Fruit fly (Drosophila melanogaster) whole organism, adult: ENCODE results near the gene CG6847.

ENCODE experiments used
- CG11617 ChIP-seq: fragments of 200-800 bp; sonication (Bioruptor generic); optimal IDR thresholded peaks from 2 replicates; lab custom pipeline; 2017; ENCODE audit warnings: mild to moderate bottlenecking, missing biosample characterization, missing genetic modification reagents, missing genetic modification characterization
- CG12768 ChIP-seq: fragments of 200-800 bp; sonication (Bioruptor generic); optimal IDR thresholded peaks from 2 replicates; lab custom pipeline; 2017; ENCODE audit warnings: missing biosample characterization, missing genetic modification characterization, mild to moderate bottlenecking, moderate library complexity, missing genetic modification reagents
- CG14711 ChIP-seq: fragments of 200-800 bp; sonication (Bioruptor generic); optimal IDR thresholded peaks from 2 replicates; lab custom pipeline; 2018; ENCODE audit warnings: missing biosample characterization, mild to moderate bottlenecking, missing genetic modification characterization, moderate library complexity
- CG1620 ChIP-seq: fragments of 200-800 bp; sonication (Bioruptor generic); optimal IDR thresholded peaks from 2 replicates; lab custom pipeline; 2016; ENCODE audit warnings: missing biosample characterization, missing genetic modification characterization
- CG33017 ChIP-seq: fragments of 200-800 bp; sonication (Bioruptor generic); optimal IDR thresholded peaks from 2 replicates; lab custom pipeline; 2018; ENCODE audit warnings: missing biosample characterization, mild to moderate bottlenecking, missing genetic modification characterization, moderate library complexity
- CG5204 ChIP-seq: fragments of 200-800 bp; sonication (Bioruptor generic); optimal IDR thresholded peaks from 2 replicates; lab custom pipeline; 2016; ENCODE audit warnings: missing biosample characterization, missing genetic modification characterization
- CG7045 ChIP-seq: fragments of 200-800 bp; sonication (Bioruptor generic); optimal IDR thresholded peaks from 2 replicates; lab custom pipeline; 2017; ENCODE audit warnings: missing biosample characterization, mild to moderate bottlenecking, missing genetic modification characterization
- CG7101 ChIP-seq: fragments of 200-800 bp; sonication (Bioruptor generic); optimal IDR thresholded peaks from 2 replicates; lab custom pipeline; 2018; ENCODE audit warnings: missing biosample characterization, mild to moderate bottlenecking, missing genetic modification characterization, moderate library complexity
- Clk ChIP-seq: fragments of 200-800 bp; sonication (Bioruptor generic); optimal IDR thresholded peaks from 2 replicates; lab custom pipeline; 2017; ENCODE audit warnings: missing biosample characterization, missing genetic modification characterization
- Crg-1 ChIP-seq: fragments of 200-800 bp; sonication (Bioruptor generic); optimal IDR thresholded peaks from 2 replicates; lab custom pipeline; 2016; ENCODE audit warnings: missing biosample characterization, missing genetic modification characterization
- Hr96 ChIP-seq: fragments of 200-800 bp; sonication (Bioruptor generic); optimal IDR thresholded peaks from 2 replicates; lab custom pipeline; 2016; ENCODE audit warnings: missing biosample characterization, missing genetic modification characterization
- Mnt ChIP-seq: fragments of 200-800 bp; sonication (Bioruptor generic); optimal IDR thresholded peaks from 2 replicates; lab custom pipeline; 2016; ENCODE audit warnings: missing biosample characterization, mild to moderate bottlenecking, missing genetic modification characterization
- bab1 ChIP-seq: fragments of 200-800 bp; sonication (Bioruptor generic); optimal IDR thresholded peaks from 3 replicates; lab custom pipeline; 2019; ENCODE audit warnings: missing biosample characterization, mild to moderate bottlenecking, missing genetic modification characterization, moderate library complexity
- cic ChIP-seq: fragments of 200-800 bp; sonication (Bioruptor generic); optimal IDR thresholded peaks from 2 replicates; lab custom pipeline; 2017; ENCODE audit warnings: missing biosample characterization, mild to moderate bottlenecking, missing genetic modification characterization, moderate library complexity
- cnc ChIP-seq, 2 experiments: fragments of >200 bp; optimal IDR thresholded peaks; 2 replicates each; lab custom pipeline; 2017
- kay ChIP-seq: fragments of 200-800 bp; sonication (Bioruptor generic); peaks from one replicate; lab custom pipeline; 2016; ENCODE audit warnings: missing biosample characterization, missing genetic modification characterization, borderline replicate concordance
- ovo ChIP-seq: fragments of 200-800 bp; sonication (Bioruptor generic); optimal IDR thresholded peaks from 2 replicates; lab custom pipeline; 2016; ENCODE audit warnings: missing biosample characterization, missing genetic modification characterization
- pad ChIP-seq: fragments of 200-800 bp; sonication (Bioruptor generic); optimal IDR thresholded peaks from 3 replicates; lab custom pipeline; 2017; ENCODE audit warnings: missing biosample characterization, missing genetic modification characterization, mild to moderate bottlenecking, moderate library complexity, missing genetic modification reagents
- tj ChIP-seq: fragments of 200-800 bp; sonication (Bioruptor generic); optimal IDR thresholded peaks from 3 replicates; lab custom pipeline; 2017; ENCODE audit warnings: missing biosample characterization, mild to moderate bottlenecking, missing genetic modification characterization, moderate library complexity
- toe ChIP-seq: fragments of 200-800 bp; sonication (Bioruptor generic); optimal IDR thresholded peaks from 2 replicates; lab custom pipeline; 2016; ENCODE audit warnings: missing biosample characterization, missing genetic modification characterization

CG6847 gene

dm6 chrX:17880269-17880889 is 30.9 kb upstream of the CG6847 start:
- TF ChIP-seq cnc (optimal IDR thresholded peaks at IDR 0.05; lab: Kevin White, UChicago) (no peak), CG7045 (GFP tag; lab: Kevin White, UChicago) (peak; percentile 90), CG33017 (tag; lab: Kevin White, UChicago) (peak; percentile 94), CG5204 (peak; percentile 90), CG7101 (peak; percentile 98), Mnt (GFP tag; lab: Kevin White, UChicago) (peak; percentile 94), ovo (peak; percentile 44), kay (GFP tag; lab: Kevin White, UChicago) (peak; percentile 85), CG1620 (GFP tag; lab: Kevin White, UChicago) (peak; percentile 89), cic (peak; percentile 57), pad (GFP tag; lab: Kevin White, UChicago) (peak; percentile 84), Hr96 (GFP tag; lab: Kevin White, UChicago) (peak; percentile 97), Clk (GFP tag; lab: Kevin White, UChicago) (peak; percentile 80), CG14711 (tag; lab: Kevin White, UChicago) (peak; percentile 91), Crg-1 (GFP tag; lab: Kevin White, UChicago) (peak; percentile 94), toe (GFP tag; lab: Kevin White, UChicago) (peak; percentile 90), bab1 (GFP tag; lab: Kevin White, UChicago) (peak; percentile 87), tj (GFP tag; lab: Kevin White, UChicago) (peak; percentile 84), CG12768 (GFP tag; lab: Kevin White, UChicago) (peak; percentile 90), CG11617 (GFP tag; lab: Kevin White, UChicago) (peak; percentile 89)

dm6 chrX:17881138-17882121 is 29.8 kb upstream of the CG6847 start:
- TF ChIP-seq kay (GFP tag; lab: Kevin White, UChicago) (peak; percentile 50), CG14711 (tag; lab: Kevin White, UChicago) (peak; percentile 69), pad (GFP tag; lab: Kevin White, UChicago) (peak; percentile 45), ovo (peak; percentile 7), cic (no peak), CG7045 (GFP tag; lab: Kevin White, UChicago) (no peak), CG5204 (peak; percentile 41), Mnt (GFP tag; lab: Kevin White, UChicago) (peak; percentile 18), Hr96 (GFP tag; lab: Kevin White, UChicago) (no peak), tj (GFP tag; lab: Kevin White, UChicago) (peak; percentile 84), CG7101 (peak; percentile 73), toe (GFP tag; lab: Kevin White, UChicago) (no peak), CG12768 (GFP tag; lab: Kevin White, UChicago) (no peak), cnc (optimal IDR thresholded peaks at IDR 0.05; lab: Kevin White, UChicago) (no peak), bab1 (GFP tag; lab: Kevin White, UChicago) (peak; percentile 81), Crg-1 (GFP tag; lab: Kevin White, UChicago) (peak; percentile 24), CG11617 (GFP tag; lab: Kevin White, UChicago) (no peak), CG33017 (tag; lab: Kevin White, UChicago) (peak; percentile 40), CG1620 (GFP tag; lab: Kevin White, UChicago) (peak; percentile 33), Clk (GFP tag; lab: Kevin White, UChicago) (no peak)

- no peak for TF ChIP-seq CG14711 (tag; lab: Kevin White, UChicago)
- no peak for TF ChIP-seq Hr96 (GFP tag; lab: Kevin White, UChicago)
- TF ChIP-seq CG1620 (GFP tag; lab: Kevin White, UChicago) = no peak
- TF ChIP-seq tj (GFP tag; lab: Kevin White, UChicago) = no peak
- TF ChIP-seq cic = no peak
- no peak for TF ChIP-seq kay (GFP tag; lab: Kevin White, UChicago)
- TF ChIP-seq CG11617 (GFP tag; lab: Kevin White, UChicago) = no peak
- TF ChIP-seq CG12768 (GFP tag; lab: Kevin White, UChicago) = no peak
- no peak for TF ChIP-seq Mnt (GFP tag; lab: Kevin White, UChicago)
Observed at dm6 chrX:17882769-17883168, 28.5 kb upstream of the CG6847 start.

- TF ChIP-seq CG7045 (GFP tag; lab: Kevin White, UChicago) (no peak), CG12768 (GFP tag; lab: Kevin White, UChicago) (no peak), tj (GFP tag; lab: Kevin White, UChicago) (no peak), cnc (optimal IDR thresholded peaks at IDR 0.05; lab: Kevin White, UChicago) (no peak), Hr96 (GFP tag; lab: Kevin White, UChicago) (no peak), cic (no peak), Crg-1 (GFP tag; lab: Kevin White, UChicago) (no peak), ovo (no peak), CG11617 (GFP tag; lab: Kevin White, UChicago) (no peak), CG14711 (tag; lab: Kevin White, UChicago) (no peak), toe (GFP tag; lab: Kevin White, UChicago) (no peak), pad (GFP tag; lab: Kevin White, UChicago) (no peak), CG1620 (GFP tag; lab: Kevin White, UChicago) (no peak)
Observed at dm6 chrX:17883418-17883817, 27.8 kb upstream of the CG6847 start, which contains the start of gene CG12985. CG12985 (plus strand) TSS chrX:17883718.

dm6 chrX:17884567-17884966 is 26.7 kb upstream of the CG6847 start:
- TF ChIP-seq pad (GFP tag; lab: Kevin White, UChicago) = no peak
- TF ChIP-seq tj (GFP tag; lab: Kevin White, UChicago) = no peak
- TF ChIP-seq CG1620 (GFP tag; lab: Kevin White, UChicago) = no peak
- no peak for TF ChIP-seq kay (GFP tag; lab: Kevin White, UChicago)
- no peak for TF ChIP-seq CG7045 (GFP tag; lab: Kevin White, UChicago)
- no peak for TF ChIP-seq ovo
- no peak for TF ChIP-seq CG11617 (GFP tag; lab: Kevin White, UChicago)
- no peak for TF ChIP-seq CG5204
- no peak for TF ChIP-seq CG12768 (GFP tag; lab: Kevin White, UChicago)
- TF ChIP-seq Hr96 (GFP tag; lab: Kevin White, UChicago) = no peak
- TF ChIP-seq CG33017 (tag; lab: Kevin White, UChicago) = no peak
- no peak for TF ChIP-seq Mnt (GFP tag; lab: Kevin White, UChicago)
- no peak for TF ChIP-seq bab1 (GFP tag; lab: Kevin White, UChicago)
- no peak for TF ChIP-seq toe (GFP tag; lab: Kevin White, UChicago)
